Fruit fly (Drosophila melanogaster) whole organism, embryonic: Measurements from ENCODE around the gene Atg14.

Experiments
- CG10267 ChIP-seq: fragments of 200-800 bp; sonication (Bioruptor generic); optimal IDR thresholded peaks from 2 replicates; lab custom pipeline; 2018; ENCODE audit warnings: missing biosample characterization, mild to moderate bottlenecking, missing genetic modification characterization, moderate library complexity
- CG10274 ChIP-seq: fragments of 200-800 bp; sonication (Bioruptor generic); optimal IDR thresholded peaks from 3 replicates; lab custom pipeline; 2017; ENCODE audit warnings: missing biosample characterization, mild to moderate bottlenecking, missing genetic modification characterization
- CG10431 ChIP-seq: fragments of 200-800 bp; sonication (Bioruptor generic); optimal IDR thresholded peaks from 3 replicates; lab custom pipeline; 2018; ENCODE audit warnings: missing biosample characterization, mild to moderate bottlenecking, missing genetic modification characterization
- CG10654 ChIP-seq: fragments of 200-800 bp; sonication (Bioruptor generic); optimal IDR thresholded peaks from 2 replicates; lab custom pipeline; 2016; ENCODE audit warnings: missing biosample characterization, missing genetic modification characterization
- CG10979 ChIP-seq: fragments of 200-800 bp; sonication (Bioruptor generic); optimal IDR thresholded peaks from 2 replicates; lab custom pipeline; 2018; ENCODE audit warnings: missing biosample characterization, mild to moderate bottlenecking, missing genetic modification characterization, moderate library complexity
- CG11247 ChIP-seq: fragments of 200-800 bp; sonication (Bioruptor generic); IDR thresholded peaks from 2 replicates; pipeline ENCODE4 v1.3.6; 2022; ENCODE audit warnings: missing biosample characterization, missing genetic modification characterization
- CG11560 ChIP-seq: fragments of 200-800 bp; sonication (Bioruptor generic); IDR thresholded peaks from 3 replicates; pipeline ENCODE4 v1.3.6; 2022; ENCODE audit warnings: missing biosample characterization, missing genetic modification characterization
- CG12219 ChIP-seq: fragments of 200-800 bp; sonication (Bioruptor generic); optimal IDR thresholded peaks from 3 replicates; lab custom pipeline; 2018; ENCODE audit warnings: missing biosample characterization, mild to moderate bottlenecking, missing genetic modification characterization
- CG12659 ChIP-seq: fragments of 200-800 bp; sonication (Bioruptor generic); optimal IDR thresholded peaks from 3 replicates; lab custom pipeline; 2017; ENCODE audit warnings: mild to moderate bottlenecking, missing biosample characterization, missing genetic modification reagents, missing genetic modification characterization
- CG12769 ChIP-seq: fragments of 200-800 bp; sonication (Bioruptor generic); optimal IDR thresholded peaks from 2 replicates; lab custom pipeline; 2019; ENCODE audit warnings: missing biosample characterization, mild to moderate bottlenecking, missing genetic modification characterization, moderate library complexity
- CG13894 ChIP-seq: fragments of 200-800 bp; sonication (Bioruptor generic); optimal IDR thresholded peaks from 3 replicates; lab custom pipeline; 2018; ENCODE audit warnings: missing biosample characterization, mild to moderate bottlenecking, missing genetic modification characterization, moderate library complexity
- CG14965 ChIP-seq: fragments of 200-800 bp; sonication (Bioruptor generic); optimal IDR thresholded peaks from 2 replicates; lab custom pipeline; 2016; ENCODE audit warnings: missing biosample characterization, missing genetic modification characterization, borderline replicate concordance
- CG15514 ChIP-seq: fragments of 200-800 bp; sonication (Bioruptor generic); optimal IDR thresholded peaks from 3 replicates; lab custom pipeline; 2017; ENCODE audit warnings: missing biosample characterization, missing genetic modification characterization, mild to moderate bottlenecking, moderate library complexity, missing genetic modification reagents
- CG2712 ChIP-seq: fragments of 200-800 bp; optimal IDR thresholded peaks from 3 replicates; lab custom pipeline; 2019; ENCODE audit warnings: missing biosample characterization, mild to moderate bottlenecking, missing genetic modification characterization, moderate library complexity
- CG3847 ChIP-seq: fragments of 200-800 bp; sonication (Bioruptor generic); IDR thresholded peaks from 2 replicates; pipeline ENCODE4 v1.3.6; 2022; ENCODE audit warnings: missing biosample characterization, missing genetic modification characterization
- CG3995 ChIP-seq: fragments of 200-800 bp; sonication (Bioruptor generic); optimal IDR thresholded peaks from 3 replicates; lab custom pipeline; 2016; ENCODE audit warnings: missing biosample characterization, missing genetic modification characterization
- CG4360 ChIP-seq: fragments of 200-800 bp; sonication (Bioruptor generic); IDR thresholded peaks from 2 replicates; pipeline ENCODE4 v1.3.6; 2022; ENCODE audit warnings: missing biosample characterization, missing genetic modification characterization
- CG4707 ChIP-seq: fragments of 200-800 bp; sonication (Bioruptor generic); optimal IDR thresholded peaks from 2 replicates; lab custom pipeline; 2018; ENCODE audit warnings: missing biosample characterization, mild to moderate bottlenecking, missing genetic modification characterization, moderate library complexity
- CG6254 ChIP-seq: fragments of 200-800 bp; sonication (Bioruptor generic); optimal IDR thresholded peaks from 3 replicates; lab custom pipeline; 2017; ENCODE audit warnings: mild to moderate bottlenecking, missing biosample characterization, missing genetic modification reagents, missing genetic modification characterization
- CG6654 ChIP-seq: fragments of 200-800 bp; sonication (Bioruptor generic); optimal IDR thresholded peaks from 2 replicates; lab custom pipeline; 2017; ENCODE audit warnings: missing biosample characterization, mild to moderate bottlenecking, missing genetic modification characterization
- CG7987 ChIP-seq: fragments of 200-800 bp; sonication (Bioruptor generic); optimal IDR thresholded peaks from 2 replicates; lab custom pipeline; 2018; ENCODE audit warnings: missing biosample characterization, mild to moderate bottlenecking, missing genetic modification characterization, moderate library complexity
- CG9437 ChIP-seq: fragments of 200-800 bp; sonication (Bioruptor generic); optimal IDR thresholded peaks from 2 replicates; lab custom pipeline; 2018; ENCODE audit warnings: missing biosample characterization, mild to moderate bottlenecking, missing genetic modification characterization
- CHES-1-like ChIP-seq: fragments of 200-800 bp; sonication (Bioruptor generic); optimal IDR thresholded peaks from 2 replicates; lab custom pipeline; 2016; ENCODE audit warnings: missing biosample characterization, missing genetic modification characterization
- CTCF ChIP-seq: fragments of 200-800 bp; sonication (Bioruptor generic); optimal IDR thresholded peaks from 2 replicates; lab custom pipeline; 2017; ENCODE audit warnings: missing biosample characterization, mild to moderate bottlenecking, missing genetic modification characterization, moderate library complexity
- D ChIP-seq, 2 experiments: fragments of 200-800 bp in 1 of 2; fragments of >200 bp in 1 of 2; sonication (Bioruptor generic) in 1 of 2; optimal IDR thresholded peaks; 2 replicates in 1 of 2; 3 replicates in 1 of 2; lab custom pipeline; 2017; ENCODE audit warnings: mild to moderate bottlenecking in 1 of 2, missing biosample characterization in 1 of 2, missing genetic modification characterization in 1 of 2, missing genetic modification reagents in 1 of 2
- D19B ChIP-seq: fragments of 200-800 bp; sonication (Bioruptor generic); optimal IDR thresholded peaks from 2 replicates; lab custom pipeline; 2017; ENCODE audit warnings: missing biosample characterization, mild to moderate bottlenecking, missing genetic modification characterization
- Ets65A ChIP-seq: fragments of 200-800 bp; sonication (Bioruptor generic); peaks from one replicate; lab custom pipeline; 2016; ENCODE audit warnings: missing biosample characterization, missing genetic modification characterization
- Ets97D ChIP-seq: fragments of 200-800 bp; sonication (Bioruptor generic); optimal IDR thresholded peaks from 3 replicates; lab custom pipeline; 2016; ENCODE audit warnings: missing biosample characterization, missing genetic modification characterization
- Hsf ChIP-seq: fragments of 200-800 bp; sonication (Bioruptor generic); optimal IDR thresholded peaks from 3 replicates; lab custom pipeline; 2016; ENCODE audit warnings: missing biosample characterization, missing genetic modification characterization
- Myb ChIP-seq: fragments of 200-800 bp; sonication (Bioruptor generic); optimal IDR thresholded peaks from 2 replicates; lab custom pipeline; 2016; ENCODE audit warnings: missing biosample characterization, missing genetic modification characterization
- Pdp1 ChIP-seq, 2 experiments: fragments of 200-800 bp; sonication (Bioruptor generic); optimal IDR thresholded peaks; 3 replicates each; lab custom pipeline; 2016; ENCODE audit warnings: missing biosample characterization in 2 of 2, missing genetic modification characterization in 2 of 2, mild to moderate bottlenecking in 1 of 2, moderate library complexity in 1 of 2
- Ssrp ChIP-seq: fragments of 200-800 bp; sonication (Bioruptor generic); optimal IDR thresholded peaks from 2 replicates; lab custom pipeline; 2018; ENCODE audit warnings: missing biosample characterization, mild to moderate bottlenecking, missing genetic modification characterization, moderate library complexity
- abd-A ChIP-seq: fragments of 200-800 bp; sonication (Bioruptor generic); optimal IDR thresholded peaks from 3 replicates; lab custom pipeline; 2019; ENCODE audit warnings: missing biosample characterization, mild to moderate bottlenecking, missing genetic modification characterization, moderate library complexity
- al ChIP-seq: fragments of 200-800 bp; sonication (Bioruptor generic); IDR thresholded peaks from 2 replicates; pipeline ENCODE4 v1.3.6; 2022; ENCODE audit warnings: missing biosample characterization, missing genetic modification characterization
- bab2 ChIP-seq: fragments of 200-800 bp; sonication (Bioruptor generic); optimal IDR thresholded peaks from 2 replicates; lab custom pipeline; 2016; ENCODE audit warnings: missing biosample characterization, missing genetic modification characterization
- bbx ChIP-seq: fragments of 200-800 bp; sonication (Bioruptor generic); IDR thresholded peaks from 2 replicates; pipeline ENCODE4 v1.3.6; 2022; ENCODE audit warnings: missing biosample characterization, missing genetic modification characterization; ENCODE audit not compliant: partially characterized antibody
- cg ChIP-seq: fragments of 200-800 bp; sonication (Bioruptor generic); optimal IDR thresholded peaks from 3 replicates; lab custom pipeline; 2019; ENCODE audit warnings: missing biosample characterization, mild to moderate bottlenecking, missing genetic modification characterization, moderate library complexity
- ci ChIP-seq: fragments of 200-800 bp; sonication (Bioruptor generic); IDR thresholded peaks from 3 replicates; pipeline ENCODE4 v1.3.6; 2022; ENCODE audit warnings: missing biosample characterization, missing genetic modification characterization
- cwo ChIP-seq: fragments of 200-800 bp; sonication (Bioruptor generic); optimal IDR thresholded peaks from 3 replicates; lab custom pipeline; 2017; ENCODE audit warnings: missing biosample characterization, missing genetic modification characterization, mild to moderate bottlenecking, moderate library complexity, missing genetic modification reagents
- h ChIP-seq: fragments of >200 bp; optimal IDR thresholded peaks from 2 replicates; lab custom pipeline; 2017
- kni ChIP-seq: fragments of 200-800 bp; sonication (Bioruptor generic); optimal IDR thresholded peaks from 3 replicates; lab custom pipeline; 2017; ENCODE audit warnings: mild to moderate bottlenecking, missing biosample characterization, missing genetic modification reagents, missing genetic modification characterization
- lilli ChIP-seq: fragments of 200-800 bp; sonication (Bioruptor generic); optimal IDR thresholded peaks from 3 replicates; lab custom pipeline; 2016; ENCODE audit warnings: missing biosample characterization, missing genetic modification characterization
- mirr ChIP-seq: fragments of 200-800 bp; sonication (Bioruptor generic); optimal IDR thresholded peaks from 3 replicates; lab custom pipeline; 2018; ENCODE audit warnings: missing biosample characterization, mild to moderate bottlenecking, missing genetic modification characterization
- schlank ChIP-seq: fragments of 200-800 bp; sonication (Bioruptor generic); optimal IDR thresholded peaks from 2 replicates; lab custom pipeline; 2018; ENCODE audit warnings: missing biosample characterization, mild to moderate bottlenecking, missing genetic modification characterization
- scrt ChIP-seq: fragments of 200-800 bp; sonication (Bioruptor generic); optimal IDR thresholded peaks from 2 replicates; lab custom pipeline; 2018; ENCODE audit warnings: missing biosample characterization, mild to moderate bottlenecking, missing genetic modification characterization, moderate library complexity
- sim ChIP-seq: fragments of 200-800 bp; sonication (Bioruptor generic); IDR thresholded peaks from 2 replicates; pipeline ENCODE4 v1.3.6; 2022; ENCODE audit warnings: missing biosample characterization, missing genetic modification characterization
- sqz ChIP-seq: fragments of 200-800 bp; sonication (Bioruptor generic); optimal IDR thresholded peaks from 3 replicates; lab custom pipeline; 2018; ENCODE audit warnings: missing biosample characterization, mild to moderate bottlenecking, missing genetic modification characterization
- trem ChIP-seq: fragments of 200-800 bp; optimal IDR thresholded peaks from 3 replicates; lab custom pipeline; 2019; ENCODE audit warnings: missing biosample characterization, mild to moderate bottlenecking, missing genetic modification characterization, moderate library complexity
- vvl ChIP-seq: fragments of 200-800 bp; sonication (Bioruptor generic); IDR thresholded peaks from 2 replicates; pipeline ENCODE4 v1.3.6; 2022; ENCODE audit warnings: missing biosample characterization, missing genetic modification characterization

Atg14 gene

DNA sequence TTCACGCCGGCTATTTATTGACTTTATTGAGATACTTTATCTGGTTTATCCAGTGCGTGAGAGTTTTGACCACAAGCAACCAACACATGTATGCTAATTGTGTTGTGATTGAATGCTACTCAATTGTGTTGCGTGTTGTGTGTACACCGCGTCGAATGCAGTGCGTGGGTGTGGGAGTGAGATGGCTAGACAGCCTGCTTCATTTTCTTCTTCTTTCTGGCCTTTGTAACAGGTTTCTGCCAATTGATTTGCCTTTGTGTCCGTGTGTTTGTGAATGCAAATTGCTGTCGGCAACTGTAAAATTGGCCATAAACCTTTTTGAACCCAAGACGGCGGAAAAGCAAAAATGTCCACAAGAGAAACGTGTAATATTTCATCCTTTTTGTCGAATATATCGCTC lies 29.3 kb upstream of the Atg14 start (continued):
- TF ChIP-seq Pdp1 (GFP tag; optimal IDR thresholded peaks at IDR 0.05; lab: Kevin White, UChicago) (peak in 1 of 2 experiments; percentile 19), vvl (GFP tag; lab: Robert Waterston, UW) (peak; percentile 8; the same call in 1 of the 2 replicates), D (optimal IDR thresholded peaks at IDR 0.05; lab: Kevin White, UChicago) (peak; percentile 35), D (GFP tag; optimal IDR thresholded peaks at IDR 0.05; lab: Kevin White, UChicago) (no peak), al (GFP tag; lab: Robert Waterston, UW) (no peak)

DNA sequence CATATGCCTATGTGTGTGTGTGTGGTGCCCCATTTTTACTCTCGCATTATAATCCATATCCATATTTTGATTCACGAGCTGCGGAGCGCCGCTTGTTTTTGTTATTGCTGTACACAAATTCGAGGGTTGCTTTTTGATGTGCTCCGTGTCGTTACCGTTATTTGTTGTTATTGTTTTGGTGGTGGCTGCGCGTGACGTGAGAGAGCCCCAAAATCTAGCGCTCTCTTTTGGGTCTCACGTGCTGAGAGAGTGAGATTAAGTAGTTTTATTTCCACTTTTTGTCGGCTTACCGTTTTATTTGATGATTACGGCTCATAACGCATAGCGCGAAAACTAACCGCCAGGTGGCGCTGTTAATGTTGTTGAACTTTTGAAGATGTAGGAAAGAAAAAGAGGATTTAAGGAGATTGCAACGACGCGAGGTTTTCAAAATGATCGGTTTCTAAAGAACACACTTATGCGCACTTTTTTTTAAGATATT lies 28.8 kb upstream of the Atg14 start:
- TF ChIP-seq ci (GFP tag; lab: Robert Waterston, UW) (0 out of 3 replicates have a peak, but pooled peaks have one; percentile 34), CG11247 (GFP tag; lab: Robert Waterston, UW) (no peak), CG15514 (no peak), CG3995 (GFP tag; lab: Kevin White, UChicago) (no peak), schlank (tag; lab: Kevin White, UChicago) (no peak), CG13894 (tag; lab: Kevin White, UChicago) (peak; percentile 17), sqz (GFP tag; lab: Kevin White, UChicago) (peak; percentile 51), CG10979 (tag; lab: Kevin White, UChicago) (peak; percentile 76), Ets97D (GFP tag; lab: Kevin White, UChicago) (no peak), CTCF (GFP tag; lab: Kevin White, UChicago) (peak; percentile 91), lilli (GFP tag; lab: Kevin White, UChicago) (no peak), CG10267 (tag; lab: Kevin White, UChicago) (no peak), CHES-1-like (no peak), D19B (GFP tag; lab: Kevin White, UChicago) (no peak), CG6254 (peak; percentile 29), kni (peak; percentile 88), CG10274 (no peak), Myb (GFP tag; lab: Kevin White, UChicago) (peak; percentile 1), trem (peak; percentile 36), CG7987 (peak; percentile 52), CG10654 (no peak), scrt (no peak), CG10431 (GFP tag; lab: Kevin White, UChicago) (peak; percentile 48), CG9437 (GFP tag; lab: Kevin White, UChicago) (peak; percentile 37), cwo (peak; percentile 19), sim (GFP tag; lab: Robert Waterston, UW) (no peak), CG12219 (GFP tag; lab: Kevin White, UChicago) (peak; percentile 28), Ssrp (tag; lab: Kevin White, UChicago) (peak; percentile 1), CG4707 (peak; percentile 0), mirr (GFP tag; lab: Kevin White, UChicago) (peak; percentile 19), CG4360 (GFP tag; lab: Robert Waterston, UW) (peak; percentile 85), h (lab: Kevin White, UChicago) (no peak), CG12659 (peak; percentile 0), CG3847 (GFP tag; lab: Robert Waterston, UW) (no peak), cg (GFP tag; lab: Kevin White, UChicago) (peak; percentile 57), abd-A (tag; lab: Kevin White, UChicago) (peak; percentile 91), Hsf (GFP tag; lab: Kevin White, UChicago) (no peak), CG6654 (GFP tag; lab: Kevin White, UChicago) (no peak), bbx (GFP tag; lab: Robert Waterston, UW) (peak; percentile 27; the same call in 1 of the 2 replicates), CG14965 (GFP tag; lab: Kevin White, UChicago) (peak; percentile 74), CG2712 (tag; lab: Kevin White, UChicago) (no peak), bab2 (GFP tag; lab: Kevin White, UChicago) (no peak), CG11560 (tag; lab: Robert Waterston, UW) (no peak), CG12769 (tag; lab: Kevin White, UChicago) (no peak), Ets65A (GFP tag; lab: Kevin White, UChicago) (peak; percentile 54)
